Worm (Caenorhabditis elegans) whole organism, L3 larva: ENCODE data around the gene spr-1.

Experiments used
- R02D3.7 ChIP-seq: fragments of 150-350 bp; optimal IDR thresholded peaks from 2 replicates; lab custom pipeline; 2014; ENCODE audit warnings: missing biosample characterization, missing genetic modification characterization
- ama-1 ChIP-seq: fragments of 150-350 bp; optimal IDR thresholded peaks from 2 replicates; lab custom pipeline; 2018
- ceh-82 ChIP-seq: fragments of 150-350 bp; optimal IDR thresholded peaks from 2 replicates; lab custom pipeline; 2014; ENCODE audit warnings: missing biosample characterization, missing genetic modification characterization
- egl-27 ChIP-seq: sonication (generic microtip); optimal IDR thresholded peaks from 4 replicates; lab custom pipeline; 2017; ENCODE audit warnings: missing biosample characterization, missing genetic modification reagents, missing genetic modification characterization
- elt-2 ChIP-seq: sonication (generic microtip); optimal IDR thresholded peaks from 2 replicates; lab custom pipeline; 2016; ENCODE audit warnings: missing genetic modification reagents, mild to moderate bottlenecking, missing genetic modification characterization, missing compliant biosample characterization
- elt-3 ChIP-seq, 3 experiments: fragments of 150-350 bp in 1 of 3; sonication (generic microtip) in 2 of 3; optimal IDR thresholded peaks; 2 replicates in 2 of 3; 4 replicates in 1 of 3; lab custom pipeline; 2014 to 2017; ENCODE audit warnings: missing biosample characterization in 3 of 3, missing genetic modification characterization in 3 of 3
- lin-39 ChIP-seq: fragments of 150-350 bp; optimal IDR thresholded peaks from 2 replicates; lab custom pipeline; 2018; ENCODE audit warnings: missing biosample characterization, missing genetic modification reagents, missing genetic modification characterization
- nfya-1 ChIP-seq: sonication (generic microtip); optimal IDR thresholded peaks from 2 replicates; lab custom pipeline; 2017; ENCODE audit warnings: missing genetic modification characterization, mild to moderate bottlenecking, missing compliant biosample characterization, antibody characterized with exemption, moderate library complexity; ENCODE audit not compliant: insufficient read depth
- nhr-23 ChIP-seq: fragments of 150-350 bp; optimal IDR thresholded peaks from 2 replicates; lab custom pipeline; 2014; ENCODE audit warnings: missing biosample characterization, missing genetic modification reagents, missing genetic modification characterization
- nhr-28 ChIP-seq: fragments of 150-350 bp; optimal IDR thresholded peaks from 2 replicates; lab custom pipeline; 2014; ENCODE audit warnings: missing biosample characterization, missing genetic modification characterization
- nhr-76 ChIP-seq: fragments of 150-350 bp; sonication (generic microtip); optimal IDR thresholded peaks from 5 replicates; lab custom pipeline; 2014; ENCODE audit warnings: missing biosample characterization, missing genetic modification characterization
- unc-39 ChIP-seq: sonication (generic microtip); optimal IDR thresholded peaks from 4 replicates; lab custom pipeline; 2017; ENCODE audit warnings: missing biosample characterization, missing genetic modification characterization
- unc-62 ChIP-seq: fragments of 150-350 bp; sonication (generic microtip); optimal IDR thresholded peaks from 4 replicates; lab custom pipeline; 2014; ENCODE audit warnings: missing biosample characterization, missing genetic modification reagents, missing genetic modification characterization
- ztf-11 ChIP-seq: fragments of 150-350 bp; optimal IDR thresholded peaks from 2 replicates; lab custom pipeline; 2014; ENCODE audit warnings: missing biosample characterization, missing genetic modification characterization

DNA sequence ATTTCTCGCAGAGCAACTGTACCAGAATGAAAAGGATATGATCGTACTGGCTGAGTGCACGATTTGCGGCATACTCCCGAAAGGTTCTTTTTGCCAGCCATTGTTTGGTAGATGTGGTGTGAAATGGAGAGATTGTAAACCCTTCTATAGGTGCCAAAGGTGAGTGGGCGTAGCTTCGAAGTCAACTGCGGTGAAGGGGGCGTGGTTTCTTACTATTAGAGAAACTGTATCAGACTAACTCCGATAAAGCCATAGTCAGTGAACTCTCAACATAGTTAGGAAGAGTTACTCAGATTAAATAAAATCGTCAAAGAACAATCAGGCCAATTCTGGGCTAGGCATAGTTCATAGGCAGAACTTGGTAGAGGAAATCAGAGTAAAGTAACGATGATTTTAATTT lies 48.2 kb upstream of the spr-1 start, which contains the start of gene F20D6.9:
- TF ChIP-seq ceh-82 = no peak
- TF ChIP-seq R02D3.7 (tag; lab: Kevin White, UChicago) = no peak
- no peak for TF ChIP-seq elt-3 (tag; optimal IDR thresholded peaks at IDR 0.05; lab: Kevin White, UChicago)
- no peak for TF ChIP-seq lin-39 (tag; lab: Kevin White, UChicago)
- no peak for TF ChIP-seq unc-62 (GFP tag; lab: Kevin White, UChicago)
- TF ChIP-seq ama-1 (lab: Kevin White, UChicago) = no peak
- no peak for TF ChIP-seq nhr-28 (tag; lab: Kevin White, UChicago)
- TF ChIP-seq nhr-23 (tag; lab: Kevin White, UChicago) = no peak
- no peak for TF ChIP-seq elt-2
- no peak for TF ChIP-seq egl-27
- TF ChIP-seq ztf-11 (tag; lab: Kevin White, UChicago) = no peak
- TF ChIP-seq unc-39 (tag; lab: Kevin White, UChicago) = no peak
- TF ChIP-seq nfya-1 = no peak
- no peak for TF ChIP-seq nhr-76 (tag; lab: Kevin White, UChicago)
